In the genomic region with DNA sequence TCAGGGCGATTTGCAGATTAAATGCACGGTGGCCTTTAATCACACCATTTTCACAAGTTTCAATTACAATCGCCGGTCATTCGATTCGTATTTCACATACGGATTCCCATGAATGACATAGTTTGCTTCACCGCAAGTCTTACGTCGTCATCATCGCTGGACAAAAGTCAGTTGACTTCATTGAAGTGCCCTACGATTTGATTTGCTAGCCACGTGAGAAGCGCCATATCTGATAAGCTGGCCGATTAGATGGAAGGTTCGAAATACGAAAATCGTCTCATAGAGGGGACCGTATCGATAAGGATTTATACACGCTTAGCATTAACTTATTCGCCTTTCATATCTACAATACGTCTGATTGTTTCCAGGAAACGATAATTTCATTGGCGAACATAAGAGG, we compare ENCODE assay signal across 3 fruit fly cellular contexts.
TF ChIP-seq lines count a peak whose summit lies in the region.

No protein-coding gene starts in this region.

- TF ChIP-seq CTCF in whole organism, embryonic (GFP tag; optimal IDR thresholded peaks at IDR 0.05; lab: Kevin White, UChicago), result no peak

TF ChIP-seq in whole organism, adult, 20 proteins besides CTCF, POLR2A, EP300 and RAD21:
- TF ChIP-seq ovo (GFP tag; optimal IDR thresholded peaks at IDR 0.05; lab: Kevin White, UChicago) (no peak), toe (GFP tag; optimal IDR thresholded peaks at IDR 0.05; lab: Kevin White, UChicago) (no peak), tj (GFP tag; optimal IDR thresholded peaks at IDR 0.05; lab: Kevin White, UChicago) (no peak), CG33017 (tag; optimal IDR thresholded peaks at IDR 0.05; lab: Kevin White, UChicago) (no peak), CG1620 (GFP tag; optimal IDR thresholded peaks at IDR 0.05; lab: Kevin White, UChicago) (no peak), CG12768 (GFP tag; optimal IDR thresholded peaks at IDR 0.05; lab: Kevin White, UChicago) (peak; percentile 7), CG11617 (GFP tag; optimal IDR thresholded peaks at IDR 0.05; lab: Kevin White, UChicago) (no peak), cic (GFP tag; optimal IDR thresholded peaks at IDR 0.05; lab: Kevin White, UChicago) (peak; percentile 93), Hr96 (GFP tag; optimal IDR thresholded peaks at IDR 0.05; lab: Kevin White, UChicago) (no peak), bab1 (GFP tag; optimal IDR thresholded peaks at IDR 0.05; lab: Kevin White, UChicago) (peak; percentile 50), CG7045 (GFP tag; optimal IDR thresholded peaks at IDR 0.05; lab: Kevin White, UChicago) (no peak), kay (GFP tag; lab: Kevin White, UChicago; ENCODE audit: borderline replicate concordance) (no peak), Clk (GFP tag; optimal IDR thresholded peaks at IDR 0.05; lab: Kevin White, UChicago) (no peak), Mnt (GFP tag; optimal IDR thresholded peaks at IDR 0.05; lab: Kevin White, UChicago) (peak; percentile 62), CG5204 (GFP tag; optimal IDR thresholded peaks at IDR 0.05; lab: Kevin White, UChicago) (no peak), CG14711 (tag; optimal IDR thresholded peaks at IDR 0.05; lab: Kevin White, UChicago) (no peak), pad (GFP tag; optimal IDR thresholded peaks at IDR 0.05; lab: Kevin White, UChicago) (no peak), CG7101 (tag; optimal IDR thresholded peaks at IDR 0.05; lab: Kevin White, UChicago) (no peak)

TF ChIP-seq in whole organism, embryonic, 481 proteins besides CTCF, POLR2A, EP300 and RAD21 (continues in another document):
- TF ChIP-seq exex (tag; optimal IDR thresholded peaks at IDR 0.05; lab: Kevin White, UChicago) (peak; percentile 95), Dfd (GFP tag; optimal IDR thresholded peaks at IDR 0.05; lab: Kevin White, UChicago) (no peak), grn (GFP tag; optimal IDR thresholded peaks at IDR 0.05; lab: Kevin White, UChicago) (peak; percentile 94), cwo (GFP tag; optimal IDR thresholded peaks at IDR 0.05; lab: Kevin White, UChicago) (peak; percentile 96), CG3995 (GFP tag; optimal IDR thresholded peaks at IDR 0.05; lab: Kevin White, UChicago) (no peak), psq (GFP tag; optimal IDR thresholded peaks at IDR 0.05; lab: Kevin White, UChicago) (no peak), gro (GFP tag; optimal IDR thresholded peaks at IDR 0.05; lab: Kevin White, UChicago) (peak; percentile 27), CG32772 (GFP tag; IDR thresholded peaks at IDR 0.05; lab: Robert Waterston, UW) (no peak), eyg (GFP tag; optimal IDR thresholded peaks at IDR 0.05; lab: Kevin White, UChicago) (no peak), Oaz (GFP tag; IDR thresholded peaks at IDR 0.05; lab: Robert Waterston, UW) (no peak), CG7987 (GFP tag; optimal IDR thresholded peaks at IDR 0.05; lab: Kevin White, UChicago) (peak; percentile 70), CG14441 (GFP tag; IDR thresholded peaks at IDR 0.05; lab: Robert Waterston, UW) (no peak), Vsx1 (GFP tag; optimal IDR thresholded peaks at IDR 0.05; lab: Kevin White, UChicago) (no peak), run (tag; optimal IDR thresholded peaks at IDR 0.05; lab: Kevin White, UChicago) (no peak), zen (tag; optimal IDR thresholded peaks at IDR 0.05; lab: Kevin White, UChicago) (no peak), CG14014 (GFP tag; IDR thresholded peaks at IDR 0.05; lab: Robert Waterston, UW) (no peak), CG18619 (GFP tag; optimal IDR thresholded peaks at IDR 0.05; lab: Kevin White, UChicago) (no peak), B-H2 (GFP tag; optimal IDR thresholded peaks at IDR 0.05; lab: Kevin White, UChicago) (peak; percentile 27), fd102C (GFP tag; optimal IDR thresholded peaks at IDR 0.05; lab: Kevin White, UChicago) (no peak), ci (GFP tag; IDR thresholded peaks at IDR 0.05; lab: Robert Waterston, UW) (no peak), inv (GFP tag; IDR thresholded peaks at IDR 0.05; lab: Robert Waterston, UW; ENCODE audit: partially characterized antibody) (no peak), CG32767 (GFP tag; IDR thresholded peaks at IDR 0.05; lab: Robert Waterston, UW) (no peak), kay (GFP tag; optimal IDR thresholded peaks at IDR 0.05; lab: Kevin White, UChicago) (no peak), CG12942 (GFP tag; optimal IDR thresholded peaks at IDR 0.05; lab: Kevin White, UChicago) (no peak), CG34376 (GFP tag; optimal IDR thresholded peaks at IDR 0.05; lab: Kevin White, UChicago) (peak; percentile 68), ac (GFP tag; optimal IDR thresholded peaks at IDR 0.05; lab: Kevin White, UChicago) (no peak), Med (GFP tag; lab: Kevin White, UChicago) (peak; percentile 24), CHES-1-like (GFP tag; optimal IDR thresholded peaks at IDR 0.05; lab: Kevin White, UChicago) (no peak), nau (GFP tag; optimal IDR thresholded peaks at IDR 0.05; lab: Kevin White, UChicago) (no peak), amos (GFP tag; IDR thresholded peaks at IDR 0.05; lab: Robert Waterston, UW; ENCODE audit: partially characterized antibody) (no peak), CG10267 (tag; optimal IDR thresholded peaks at IDR 0.05; lab: Kevin White, UChicago) (no peak), ftz-f1 (GFP tag; optimal IDR thresholded peaks at IDR 0.05; lab: Kevin White, UChicago) (no peak), sens (GFP tag; lab: Kevin White, UChicago) (no peak), HLH54F (GFP tag; optimal IDR thresholded peaks at IDR 0.05; lab: Kevin White, UChicago) (no peak), CG8924 (tag; optimal IDR thresholded peaks at IDR 0.05; lab: Kevin White, UChicago) (no peak), jigr1 (GFP tag; IDR thresholded peaks at IDR 0.05; lab: Robert Waterston, UW) (no peak), sqz (GFP tag; optimal IDR thresholded peaks at IDR 0.05; lab: Kevin White, UChicago) (no peak), sug (tag; optimal IDR thresholded peaks at IDR 0.05; lab: Kevin White, UChicago) (peak; percentile 81)

TF ChIP-seq in whole organism, prepupa, 60 proteins besides CTCF, POLR2A, EP300 and RAD21:
- TF ChIP-seq CG10631 (GFP tag; optimal IDR thresholded peaks at IDR 0.05; lab: Kevin White, UChicago) (no peak), Eip78C (GFP tag; lab: Kevin White, UChicago) (peak; percentile 16), fd85E (GFP tag; optimal IDR thresholded peaks at IDR 0.05; lab: Kevin White, UChicago) (no peak)
